Worm (Caenorhabditis elegans) whole organism, mixed stage, embryonic: ENCODE measurements around the gene T20G5.9.

ENCODE experiments used
- M03D4.4 ChIP-seq: sonication (generic microtip); optimal IDR thresholded peaks from 2 replicates; lab custom pipeline; 2017; ENCODE audit warnings: mild to moderate bottlenecking, missing genetic modification characterization, missing compliant biosample characterization
- bed-3 ChIP-seq: fragments of 200-800 bp; sonication (Bioruptor generic); optimal IDR thresholded peaks from 3 replicates; lab custom pipeline; 2018; ENCODE audit warnings: mild to moderate bottlenecking, missing genetic modification characterization, moderate library complexity, missing compliant biosample characterization
- blmp-1 ChIP-seq: fragments of 150-350 bp; optimal IDR thresholded peaks from 2 replicates; lab custom pipeline; 2014; ENCODE audit warnings: missing biosample characterization, missing genetic modification characterization
- ceh-39 ChIP-seq: fragments of 150-350 bp; optimal IDR thresholded peaks from 2 replicates; lab custom pipeline; 2014; ENCODE audit warnings: missing biosample characterization, missing genetic modification characterization
- ceh-43 ChIP-seq: fragments of 200-800 bp; sonication (Bioruptor generic); optimal IDR thresholded peaks from 2 replicates; lab custom pipeline; 2018; ENCODE audit warnings: mild to moderate bottlenecking, missing genetic modification characterization, moderate library complexity, missing compliant biosample characterization
- ces-1 ChIP-seq: fragments of 150-350 bp; optimal IDR thresholded peaks from 2 replicates; lab custom pipeline; 2014; ENCODE audit warnings: missing biosample characterization, missing genetic modification reagents, missing genetic modification characterization
- cnd-1 ChIP-seq: fragments of 200-800 bp; sonication (Bioruptor generic); optimal IDR thresholded peaks from 2 replicates; lab custom pipeline; 2018; ENCODE audit warnings: mild to moderate bottlenecking, missing genetic modification characterization, missing compliant biosample characterization
- drap-1 ChIP-seq: fragments of 200-800 bp; sonication (Bioruptor generic); optimal IDR thresholded peaks from 3 replicates; lab custom pipeline; 2018; ENCODE audit warnings: mild to moderate bottlenecking, missing genetic modification characterization, missing compliant biosample characterization
- elt-1 ChIP-seq: sonication (generic microtip); optimal IDR thresholded peaks from 2 replicates; lab custom pipeline; 2017; ENCODE audit warnings: missing genetic modification characterization, mild to moderate bottlenecking, missing compliant biosample characterization, antibody characterized with exemption, moderate library complexity, borderline replicate concordance; ENCODE audit not compliant: insufficient read depth
- elt-3 ChIP-seq: fragments of 150-350 bp; optimal IDR thresholded peaks from 2 replicates; lab custom pipeline; 2014; ENCODE audit warnings: missing biosample characterization, missing genetic modification characterization
- flh-1 ChIP-seq: fragments of 200-800 bp; sonication (Bioruptor generic); optimal IDR thresholded peaks from 2 replicates; lab custom pipeline; 2018; ENCODE audit warnings: mild to moderate bottlenecking, missing genetic modification characterization, moderate library complexity, missing compliant biosample characterization
- ham-2 ChIP-seq: fragments of 200-800 bp; sonication (Bioruptor generic); optimal IDR thresholded peaks from 2 replicates; lab custom pipeline; 2018; ENCODE audit warnings: mild to moderate bottlenecking, missing genetic modification characterization, missing compliant biosample characterization
- hlh-1 ChIP-seq: fragments of 150-350 bp; optimal IDR thresholded peaks from 2 replicates; lab custom pipeline; 2014; ENCODE audit warnings: missing biosample characterization, missing genetic modification reagents, missing genetic modification characterization
- lin-13 ChIP-seq: fragments of 150-350 bp; optimal IDR thresholded peaks from 2 replicates; lab custom pipeline; 2014; ENCODE audit warnings: missing biosample characterization, missing genetic modification characterization
- lin-32 ChIP-seq: fragments of 200-800 bp; sonication (Bioruptor generic); optimal IDR thresholded peaks from 2 replicates; lab custom pipeline; 2018; ENCODE audit warnings: mild to moderate bottlenecking, missing genetic modification characterization, missing compliant biosample characterization
- lsy-2 ChIP-seq: fragments of 150-350 bp; optimal IDR thresholded peaks from 2 replicates; lab custom pipeline; 2014; ENCODE audit warnings: missing biosample characterization, missing genetic modification characterization
- mep-1 ChIP-seq: fragments of 150-350 bp; optimal IDR thresholded peaks from 2 replicates; lab custom pipeline; 2017; ENCODE audit warnings: missing biosample characterization, missing genetic modification reagents, missing genetic modification characterization, inconsistent platforms
- mls-2 ChIP-seq: sonication (generic microtip); optimal IDR thresholded peaks from 2 replicates; lab custom pipeline; 2016; ENCODE audit warnings: mild to moderate bottlenecking, missing genetic modification characterization, moderate library complexity, missing compliant biosample characterization
- nhr-12 ChIP-seq: fragments of 150-350 bp; optimal IDR thresholded peaks from 2 replicates; lab custom pipeline; 2014; ENCODE audit warnings: missing biosample characterization, missing genetic modification characterization
- nhr-2 ChIP-seq: fragments of 150-350 bp; optimal IDR thresholded peaks from 2 replicates; lab custom pipeline; 2014; ENCODE audit warnings: missing biosample characterization, missing genetic modification characterization
- nhr-237 ChIP-seq: fragments of 150-350 bp; optimal IDR thresholded peaks from 2 replicates; lab custom pipeline; 2014; ENCODE audit warnings: missing biosample characterization, missing genetic modification characterization
- nhr-28 ChIP-seq: fragments of 150-350 bp; optimal IDR thresholded peaks from 2 replicates; lab custom pipeline; 2014; ENCODE audit warnings: missing biosample characterization, missing genetic modification characterization
- nhr-76 ChIP-seq: sonication (generic microtip); optimal IDR thresholded peaks from 2 replicates; lab custom pipeline; 2017; ENCODE audit warnings: missing biosample characterization, missing genetic modification characterization
- pha-4 ChIP-seq: fragments of 150-350 bp; optimal IDR thresholded peaks from 2 replicates; lab custom pipeline; 2018; ENCODE audit warnings: missing biosample characterization, missing genetic modification reagents, missing genetic modification characterization
- sem-2 ChIP-seq: fragments of 200-800 bp; sonication (Bioruptor generic); optimal IDR thresholded peaks from 2 replicates; lab custom pipeline; 2018; ENCODE audit warnings: mild to moderate bottlenecking, missing genetic modification characterization, missing compliant biosample characterization
- snpc-4 ChIP-seq: fragments of 150-350 bp; optimal IDR thresholded peaks from 2 replicates; lab custom pipeline; 2014; ENCODE audit warnings: missing biosample characterization, missing genetic modification characterization
- sptf-1 ChIP-seq: sonication (generic microtip); optimal IDR thresholded peaks from 2 replicates; lab custom pipeline; 2017; ENCODE audit warnings: mild to moderate bottlenecking, missing genetic modification characterization, moderate library complexity, missing compliant biosample characterization
- tbx-8 ChIP-seq: fragments of 200-800 bp; sonication (Bioruptor generic); optimal IDR thresholded peaks from 2 replicates; lab custom pipeline; 2018; ENCODE audit warnings: mild to moderate bottlenecking, missing genetic modification characterization, moderate library complexity, missing compliant biosample characterization
- unc-120 ChIP-seq: sonication (generic microtip); optimal IDR thresholded peaks from 2 replicates; lab custom pipeline; 2017; ENCODE audit warnings: missing genetic modification characterization, missing compliant biosample characterization; ENCODE audit not compliant: poor library complexity, severe bottlenecking
- unc-39 ChIP-seq: fragments of 150-350 bp; optimal IDR thresholded peaks from 2 replicates; lab custom pipeline; 2014; ENCODE audit warnings: missing biosample characterization, missing genetic modification characterization
- unc-62 ChIP-seq: fragments of 150-350 bp; optimal IDR thresholded peaks from 2 replicates; lab custom pipeline; 2014; ENCODE audit warnings: missing biosample characterization, missing genetic modification reagents, missing genetic modification characterization
- zip-8 ChIP-seq: fragments of 150-350 bp; optimal IDR thresholded peaks from 2 replicates; lab custom pipeline; 2014; ENCODE audit warnings: missing biosample characterization, missing genetic modification characterization
- ztf-11 ChIP-seq: fragments of 150-350 bp; optimal IDR thresholded peaks from 2 replicates; lab custom pipeline; 2014; ENCODE audit warnings: missing biosample characterization, missing genetic modification characterization

The T20G5.9 gene

ce11 chrIII:10244013-10244412, 34.4 kb downstream of the T20G5.9 start:
- no peak for TF ChIP-seq hlh-1
- no peak for TF ChIP-seq nhr-28 (tag; lab: Kevin White, UChicago)
- TF ChIP-seq ces-1 (GFP tag; lab: Kevin White, UChicago): no peak
- no peak for TF ChIP-seq lsy-2 (tag; lab: Kevin White, UChicago)
- TF ChIP-seq blmp-1 (tag; lab: Kevin White, UChicago): no peak
- no peak for TF ChIP-seq unc-39
- TF ChIP-seq M03D4.4 (tag; lab: Kevin White, UChicago): no peak
- no peak for TF ChIP-seq snpc-4 (tag; lab: Kevin White, UChicago)
- TF ChIP-seq nhr-237 (tag; lab: Kevin White, UChicago): no peak
- no peak for TF ChIP-seq nhr-2
- TF ChIP-seq lin-32 (GFP tag; lab: Kevin White, UChicago): no peak
- no peak for TF ChIP-seq bed-3 (GFP tag; lab: Kevin White, UChicago)

- no peak for TF ChIP-seq bed-3 (GFP tag; lab: Kevin White, UChicago)
- no peak for TF ChIP-seq zip-8 (tag; lab: Kevin White, UChicago)
- TF ChIP-seq ces-1 (GFP tag; lab: Kevin White, UChicago): no peak
- TF ChIP-seq lin-13 (tag; lab: Kevin White, UChicago): no peak
- TF ChIP-seq unc-39: no peak
- no peak for TF ChIP-seq nhr-76 (tag; lab: Kevin White, UChicago)
- no peak for TF ChIP-seq unc-62 (GFP tag; lab: Kevin White, UChicago)
- TF ChIP-seq nhr-237 (tag; lab: Kevin White, UChicago): peak; percentile 66
- no peak for TF ChIP-seq cnd-1
- no peak for TF ChIP-seq sem-2
- peak; percentile 69 for TF ChIP-seq mep-1 (tag; lab: Kevin White, UChicago)
- no peak for TF ChIP-seq pha-4 (tag; lab: Kevin White, UChicago)
- TF ChIP-seq sptf-1 (tag; lab: Kevin White, UChicago): no peak
- TF ChIP-seq lin-32 (GFP tag; lab: Kevin White, UChicago): no peak
- TF ChIP-seq flh-1 (GFP tag; lab: Kevin White, UChicago): no peak
- no peak for TF ChIP-seq elt-1
- no peak for TF ChIP-seq ham-2 (GFP tag; lab: Kevin White, UChicago)
- no peak for TF ChIP-seq ztf-11
- no peak for TF ChIP-seq drap-1 (GFP tag; lab: Kevin White, UChicago)
- no peak for TF ChIP-seq ceh-39 (tag; lab: Kevin White, UChicago)
- peak; percentile 39 for TF ChIP-seq lsy-2 (tag; lab: Kevin White, UChicago)
- TF ChIP-seq nhr-28 (tag; lab: Kevin White, UChicago): no peak
- no peak for TF ChIP-seq nhr-2
- TF ChIP-seq hlh-1: peak; percentile 29
- TF ChIP-seq unc-120 (tag; lab: Kevin White, UChicago): peak; percentile 60
- TF ChIP-seq elt-3: no peak
- TF ChIP-seq ceh-43 (GFP tag; lab: Kevin White, UChicago): no peak
- no peak for TF ChIP-seq tbx-8 (GFP tag; lab: Kevin White, UChicago)
Observed at ce11 chrIII:10248441-10249137, 38.9 kb downstream of the T20G5.9 start, which contains the start of the genes div-1 and cor-1. div-1 (minus strand) TSS chrIII:10248559. cor-1 (plus strand) TSS chrIII:10249111.

ce11 chrIII:10251114-10251513, 41.5 kb downstream of the T20G5.9 start:
- TF ChIP-seq sem-2 (no peak), nhr-2 (no peak), flh-1 (GFP tag; lab: Kevin White, UChicago) (no peak), elt-3 (no peak), lsy-2 (tag; lab: Kevin White, UChicago) (no peak), ces-1 (GFP tag; lab: Kevin White, UChicago) (no peak), nhr-76 (tag; lab: Kevin White, UChicago) (no peak), lin-13 (tag; lab: Kevin White, UChicago) (no peak), unc-39 (no peak), lin-32 (GFP tag; lab: Kevin White, UChicago) (no peak), M03D4.4 (tag; lab: Kevin White, UChicago) (no peak), blmp-1 (tag; lab: Kevin White, UChicago) (no peak), nhr-12 (tag; lab: Kevin White, UChicago) (no peak), nhr-237 (tag; lab: Kevin White, UChicago) (no peak), cnd-1 (no peak), ceh-43 (GFP tag; lab: Kevin White, UChicago) (no peak), ceh-39 (tag; lab: Kevin White, UChicago) (no peak)
- TF ChIP-seq, all 35 proteins: peak for 0

ce11 chrIII:10253334-10253733, 43.7 kb downstream of the T20G5.9 start:
- no peak for TF ChIP-seq mls-2 (tag; lab: Kevin White, UChicago)
- TF ChIP-seq unc-62 (GFP tag; lab: Kevin White, UChicago): no peak
- TF ChIP-seq nhr-2: no peak
- no peak for TF ChIP-seq ceh-43 (GFP tag; lab: Kevin White, UChicago)
- TF ChIP-seq ztf-11: no peak
- TF ChIP-seq sptf-1 (tag; lab: Kevin White, UChicago): no peak
- TF ChIP-seq nhr-12 (tag; lab: Kevin White, UChicago): no peak
